Fruit fly (Drosophila melanogaster): ENCODE data around the gene nwk.

nwk gene

DNA sequence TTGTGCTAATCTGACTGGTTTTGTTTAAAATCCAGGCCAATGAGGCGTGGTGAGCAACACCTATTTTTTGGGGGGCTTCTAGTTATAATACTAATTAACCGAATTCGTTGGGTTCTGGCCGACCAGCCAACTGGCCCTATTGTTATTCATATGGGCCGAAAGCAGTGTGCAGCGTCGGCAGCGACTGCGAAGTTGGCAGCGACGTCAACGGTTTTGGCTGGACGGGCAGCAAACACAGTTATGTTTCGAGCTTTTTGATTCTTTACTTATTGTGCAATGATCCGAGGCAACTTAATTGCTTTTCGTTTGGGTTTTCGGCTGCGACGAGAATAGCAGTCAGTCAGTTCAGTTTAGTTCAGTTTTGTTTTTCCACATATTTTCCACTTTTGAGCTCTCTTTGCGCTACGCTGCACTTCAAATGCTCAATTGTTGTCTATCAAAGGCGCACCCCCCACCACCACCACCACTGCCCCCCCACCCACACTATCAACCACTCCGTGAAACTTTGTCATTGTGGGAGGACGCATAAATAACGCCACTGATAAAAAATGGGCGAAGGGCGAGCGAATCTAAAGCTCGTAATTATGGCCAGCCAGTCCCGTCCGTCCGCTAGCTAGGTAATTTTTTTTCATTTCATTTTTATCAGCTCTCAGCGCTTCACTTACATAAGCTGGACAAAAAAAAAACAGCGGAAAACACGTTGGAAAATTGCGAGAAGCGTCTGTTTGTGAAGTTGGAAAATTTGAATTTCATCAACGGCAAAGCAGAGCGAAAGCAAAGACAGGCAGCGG lies 11.4 kb upstream of the nwk start:
- TF ChIP-seq cic (GFP tag; optimal IDR thresholded peaks at IDR 0.05) = peak; percentile 15
- TF ChIP-seq CG7045 (GFP tag; optimal IDR thresholded peaks at IDR 0.05) = no peak
- no peak for TF ChIP-seq bab1 (GFP tag; optimal IDR thresholded peaks at IDR 0.05)
- TF ChIP-seq CG11617 (GFP tag; optimal IDR thresholded peaks at IDR 0.05) = no peak
- no peak for TF ChIP-seq CG1620 (GFP tag; optimal IDR thresholded peaks at IDR 0.05)
- TF ChIP-seq kay (GFP tag; ENCODE audit: borderline replicate concordance) = peak; percentile 71

DNA sequence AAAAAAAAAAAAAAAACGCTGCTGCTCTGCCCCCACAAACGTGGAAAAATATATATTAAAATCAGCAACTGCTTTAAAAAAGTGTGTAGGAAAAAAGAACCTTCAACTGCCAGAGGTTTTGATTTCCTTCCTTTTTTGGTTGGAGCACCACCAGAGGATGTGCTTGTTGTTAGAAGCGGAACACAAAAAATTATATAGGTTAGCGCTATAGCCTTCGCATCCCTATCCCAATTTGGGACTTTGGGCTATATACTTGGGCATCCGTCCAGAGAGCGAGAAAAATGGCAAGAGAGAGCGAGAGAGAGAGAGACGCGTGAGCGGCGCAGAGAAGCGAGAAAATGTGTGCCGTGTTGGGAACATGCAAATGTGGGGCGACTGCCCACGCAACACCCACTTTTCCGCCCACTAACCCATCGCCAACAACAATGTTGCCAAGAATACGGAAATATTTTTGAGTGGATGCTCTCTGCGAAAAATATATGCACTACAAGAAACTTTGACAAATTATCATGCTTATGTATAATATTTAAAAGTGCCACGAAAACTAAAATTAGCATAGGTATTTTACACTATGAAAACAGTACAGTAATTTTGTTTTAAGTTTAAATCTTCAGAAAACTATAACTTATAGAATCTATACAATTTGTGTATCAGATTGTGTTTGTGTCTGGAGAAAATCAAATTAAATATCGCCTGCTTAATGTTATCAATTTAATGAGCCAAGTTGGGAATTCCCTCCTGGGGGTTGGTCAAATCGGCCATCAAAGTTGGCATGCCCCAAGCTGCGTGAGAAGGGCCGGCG lies 10.6 kb upstream of the nwk start:
- TF ChIP-seq toe (GFP tag; optimal IDR thresholded peaks at IDR 0.05) (peak; percentile 62), kay (GFP tag; ENCODE audit: borderline replicate concordance) (peak; percentile 74), CG7045 (GFP tag; optimal IDR thresholded peaks at IDR 0.05) (peak; percentile 78), Mnt (GFP tag; optimal IDR thresholded peaks at IDR 0.05) (peak; percentile 0), Crg-1 (GFP tag; optimal IDR thresholded peaks at IDR 0.05) (no peak), bab1 (GFP tag; optimal IDR thresholded peaks at IDR 0.05) (no peak), tj (GFP tag; optimal IDR thresholded peaks at IDR 0.05) (no peak), pad (GFP tag; optimal IDR thresholded peaks at IDR 0.05) (peak; percentile 35), ovo (GFP tag; optimal IDR thresholded peaks at IDR 0.05) (no peak), CG11617 (GFP tag; optimal IDR thresholded peaks at IDR 0.05) (peak; percentile 19), Hr96 (GFP tag; optimal IDR thresholded peaks at IDR 0.05) (peak; percentile 25), Clk (GFP tag; optimal IDR thresholded peaks at IDR 0.05) (peak; percentile 57), cic (GFP tag; optimal IDR thresholded peaks at IDR 0.05) (no peak), CG7101 (tag; optimal IDR thresholded peaks at IDR 0.05) (peak; percentile 12), CG12768 (GFP tag; optimal IDR thresholded peaks at IDR 0.05) (peak; percentile 13), CG1620 (GFP tag; optimal IDR thresholded peaks at IDR 0.05) (no peak), CG14711 (tag; optimal IDR thresholded peaks at IDR 0.05) (peak; percentile 26), CG5204 (GFP tag; optimal IDR thresholded peaks at IDR 0.05) (peak; percentile 79), cnc (optimal IDR thresholded peaks at IDR 0.05) (no peak), CG33017 (tag; optimal IDR thresholded peaks at IDR 0.05) (peak; percentile 47)

DNA sequence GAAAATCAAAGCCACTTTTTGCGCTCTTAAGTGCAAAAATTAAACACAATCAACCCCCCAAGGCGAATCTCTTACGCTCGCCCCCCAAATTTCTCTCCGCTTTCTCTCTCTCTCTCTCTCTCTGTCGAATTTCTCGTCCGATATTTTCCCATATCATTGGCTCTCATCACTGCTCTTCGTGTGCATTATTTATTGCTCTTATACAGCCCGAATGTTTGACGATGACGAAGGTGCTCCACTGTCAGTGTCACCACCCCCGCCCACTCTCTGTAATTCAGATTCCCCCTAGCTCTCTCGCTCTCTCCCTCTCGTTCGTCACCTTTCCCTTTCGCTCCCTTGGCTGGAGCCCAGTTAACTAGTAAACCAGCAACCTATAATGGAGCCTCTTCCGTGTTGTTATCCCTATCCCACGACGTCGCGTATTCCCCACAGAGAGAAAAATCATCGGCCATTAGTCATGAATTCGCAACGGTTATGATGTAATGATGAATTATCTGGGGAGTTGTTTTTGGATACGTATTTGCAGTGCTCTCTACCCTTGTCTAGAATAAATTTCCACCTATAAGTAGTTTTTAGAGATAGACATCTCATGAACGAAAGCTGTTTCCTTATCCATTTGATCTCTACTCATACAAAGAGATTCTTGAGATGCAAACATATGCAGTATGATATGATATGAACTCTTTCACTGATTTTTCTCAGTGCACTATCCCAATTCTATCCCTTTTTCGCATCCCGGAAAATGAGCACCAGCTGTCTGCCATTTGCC lies 9.8 kb upstream of the nwk start:
- TF ChIP-seq CG7045 (GFP tag; optimal IDR thresholded peaks at IDR 0.05) (peak; percentile 19), Mnt (GFP tag; optimal IDR thresholded peaks at IDR 0.05) (no peak), pad (GFP tag; optimal IDR thresholded peaks at IDR 0.05) (no peak), kay (GFP tag; ENCODE audit: borderline replicate concordance) (peak; percentile 79), tj (GFP tag; optimal IDR thresholded peaks at IDR 0.05) (no peak), CG7101 (tag; optimal IDR thresholded peaks at IDR 0.05) (no peak), toe (GFP tag; optimal IDR thresholded peaks at IDR 0.05) (no peak), CG12768 (GFP tag; optimal IDR thresholded peaks at IDR 0.05) (no peak), CG11617 (GFP tag; optimal IDR thresholded peaks at IDR 0.05) (no peak), CG1620 (GFP tag; optimal IDR thresholded peaks at IDR 0.05) (no peak), Crg-1 (GFP tag; optimal IDR thresholded peaks at IDR 0.05) (no peak), cnc (optimal IDR thresholded peaks at IDR 0.05) (no peak), CG14711 (tag; optimal IDR thresholded peaks at IDR 0.05) (no peak), cic (GFP tag; optimal IDR thresholded peaks at IDR 0.05) (no peak), Clk (GFP tag; optimal IDR thresholded peaks at IDR 0.05) (no peak), ovo (GFP tag; optimal IDR thresholded peaks at IDR 0.05) (no peak), CG5204 (GFP tag; optimal IDR thresholded peaks at IDR 0.05) (no peak)

DNA sequence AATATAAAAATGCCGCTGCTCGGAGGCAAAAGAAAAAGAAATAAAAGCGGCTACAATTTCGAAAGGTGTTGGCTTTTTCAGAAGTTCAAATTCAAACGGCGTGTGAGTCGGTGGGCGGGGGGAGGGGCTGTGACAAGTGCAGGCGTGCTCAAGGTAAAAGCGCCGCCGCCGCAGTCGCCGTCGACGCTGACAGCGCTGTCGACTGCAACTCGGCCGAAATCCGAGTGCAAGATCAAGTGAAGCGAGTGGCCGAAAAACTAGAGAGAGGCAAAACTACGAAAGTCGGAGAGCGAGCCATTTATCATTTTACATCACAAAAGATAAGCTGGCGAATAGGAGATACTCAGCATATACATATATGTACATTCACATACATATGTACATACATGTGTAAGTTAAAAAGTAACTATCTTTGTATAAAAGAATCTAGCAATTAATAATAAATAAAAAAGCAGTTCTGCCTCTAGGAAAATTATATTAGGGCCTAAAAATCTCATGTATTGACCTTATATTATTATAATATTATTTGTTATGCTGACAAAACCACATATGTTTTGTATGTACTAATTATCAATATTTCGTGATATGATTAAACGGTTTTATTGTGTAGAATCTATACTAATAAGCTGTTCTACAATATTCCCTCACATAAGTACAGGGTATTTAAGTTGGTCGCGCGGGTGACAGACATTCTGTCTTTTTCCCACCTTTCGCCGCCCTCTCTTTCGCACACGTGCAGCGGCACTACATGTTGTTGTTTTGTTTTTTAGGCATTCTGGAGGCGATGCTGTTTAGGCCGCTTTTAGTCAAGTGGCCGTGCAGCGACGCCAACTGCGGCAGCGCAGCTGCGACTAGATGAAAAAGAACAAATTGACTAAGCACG lies 8.7 kb upstream of the nwk start:
- no peak for TF ChIP-seq CG14711 (tag; optimal IDR thresholded peaks at IDR 0.05)
- TF ChIP-seq Mnt (GFP tag; optimal IDR thresholded peaks at IDR 0.05) = peak; percentile 18
- TF ChIP-seq cnc (optimal IDR thresholded peaks at IDR 0.05) = no peak
- peak; percentile 35 for TF ChIP-seq CG11617 (GFP tag; optimal IDR thresholded peaks at IDR 0.05)
- peak; percentile 42 for TF ChIP-seq Hr96 (GFP tag; optimal IDR thresholded peaks at IDR 0.05)

DNA sequence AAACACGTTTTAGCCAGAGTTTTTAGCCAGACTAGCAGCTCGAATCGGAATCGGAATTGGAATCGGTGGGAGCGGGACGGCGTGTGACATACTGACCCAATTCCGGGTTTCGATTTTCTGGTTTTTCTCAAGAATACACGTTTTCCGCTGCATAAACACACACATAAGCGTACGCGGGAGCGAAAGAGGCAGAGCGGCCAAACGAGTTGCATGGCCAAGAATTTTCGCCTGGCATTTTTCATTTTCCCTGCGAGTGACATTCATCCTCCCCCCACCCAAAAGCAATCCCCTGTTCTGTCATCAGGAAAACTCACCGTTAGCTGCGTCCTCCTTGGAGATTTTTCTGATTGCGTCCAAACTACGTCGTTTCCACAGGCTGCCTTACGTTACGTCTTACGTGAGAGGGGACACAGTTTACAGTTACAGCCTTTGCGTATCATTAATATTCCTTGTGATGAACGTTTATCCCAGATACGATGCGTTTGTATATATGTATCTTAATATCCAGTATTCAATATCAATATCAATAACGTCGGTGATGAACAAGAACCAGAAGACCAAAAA lies 8.0 kb upstream of the nwk start:
- no peak for TF ChIP-seq CG14711 (tag; optimal IDR thresholded peaks at IDR 0.05)
- TF ChIP-seq pad (GFP tag; optimal IDR thresholded peaks at IDR 0.05) = peak; percentile 3

All from whole organism, adult.